Fruit fly (Drosophila melanogaster) whole organism, embryonic: Measurements from ENCODE around the gene ebd1.

Experiments
- Ada2b ChIP-seq: fragments of 200-800 bp; sonication (Bioruptor generic); IDR thresholded peaks from 2 replicates; pipeline ENCODE4 v1.3.6; 2022; ENCODE audit warnings: missing biosample characterization, missing genetic modification characterization
- Antp ChIP-seq: fragments of 200-800 bp; sonication (Bioruptor generic); optimal IDR thresholded peaks from 3 replicates; lab custom pipeline; 2016; ENCODE audit warnings: missing biosample characterization, missing genetic modification characterization
- Atf3 ChIP-seq: fragments of 200-800 bp; sonication (Bioruptor generic); optimal IDR thresholded peaks from 3 replicates; lab custom pipeline; 2016; ENCODE audit warnings: missing biosample characterization, missing genetic modification characterization
- CG10274 ChIP-seq: fragments of 200-800 bp; sonication (Bioruptor generic); optimal IDR thresholded peaks from 3 replicates; lab custom pipeline; 2017; ENCODE audit warnings: missing biosample characterization, mild to moderate bottlenecking, missing genetic modification characterization
- CG11456 ChIP-seq: fragments of 200-800 bp; sonication (Bioruptor generic); IDR thresholded peaks from 3 replicates; pipeline ENCODE4 v1.3.6; 2022; ENCODE audit warnings: missing biosample characterization, missing genetic modification characterization
- CG11723 ChIP-seq: fragments of 200-800 bp; sonication (Bioruptor generic); optimal IDR thresholded peaks from 2 replicates; lab custom pipeline; 2017; ENCODE audit warnings: missing biosample characterization, mild to moderate bottlenecking, missing genetic modification characterization
- CG12236 ChIP-seq: fragments of 200-800 bp; sonication (Bioruptor generic); optimal IDR thresholded peaks from 2 replicates; lab custom pipeline; 2016; ENCODE audit warnings: missing biosample characterization, missing genetic modification characterization
- CG15011 ChIP-seq: fragments of 200-800 bp; sonication (Bioruptor generic); optimal IDR thresholded peaks from 3 replicates; lab custom pipeline; 2018; ENCODE audit warnings: missing biosample characterization, mild to moderate bottlenecking, missing genetic modification characterization
- CG1792 ChIP-seq: fragments of 200-800 bp; sonication (Bioruptor generic); optimal IDR thresholded peaks from 2 replicates; lab custom pipeline; 2016; ENCODE audit warnings: missing biosample characterization, missing genetic modification characterization
- CG2120 ChIP-seq: fragments of 200-800 bp; sonication (Bioruptor generic); optimal IDR thresholded peaks from 3 replicates; lab custom pipeline; 2016; ENCODE audit warnings: missing biosample characterization, missing genetic modification characterization
- CG2199 ChIP-seq: fragments of 200-800 bp; sonication (Bioruptor generic); IDR thresholded peaks from 3 replicates; pipeline ENCODE4 v1.3.6; 2022; ENCODE audit warnings: missing biosample characterization, missing genetic modification characterization
- CG34376 ChIP-seq: fragments of 200-800 bp; sonication (Bioruptor generic); optimal IDR thresholded peaks from 2 replicates; lab custom pipeline; 2018; ENCODE audit warnings: missing biosample characterization, mild to moderate bottlenecking, missing genetic modification characterization
- CG3726 ChIP-seq: fragments of 200-800 bp; sonication (Bioruptor generic); IDR thresholded peaks from 3 replicates; pipeline ENCODE4, ENCODE4 v1.3.6; 2022; ENCODE audit warnings: missing biosample characterization, missing genetic modification characterization
- CG3847 ChIP-seq: fragments of 200-800 bp; sonication (Bioruptor generic); IDR thresholded peaks from 2 replicates; pipeline ENCODE4 v1.3.6; 2022; ENCODE audit warnings: missing biosample characterization, missing genetic modification characterization
- CG4328 ChIP-seq: fragments of 200-800 bp; sonication (Bioruptor generic); optimal IDR thresholded peaks from 3 replicates; lab custom pipeline; 2017; ENCODE audit warnings: missing biosample characterization, missing genetic modification reagents, missing genetic modification characterization
- CG4360 ChIP-seq: fragments of 200-800 bp; sonication (Bioruptor generic); IDR thresholded peaks from 2 replicates; pipeline ENCODE4 v1.3.6; 2022; ENCODE audit warnings: missing biosample characterization, missing genetic modification characterization
- CG4707 ChIP-seq: fragments of 200-800 bp; sonication (Bioruptor generic); optimal IDR thresholded peaks from 2 replicates; lab custom pipeline; 2018; ENCODE audit warnings: missing biosample characterization, mild to moderate bottlenecking, missing genetic modification characterization, moderate library complexity
- CG4820 ChIP-seq: fragments of 200-800 bp; sonication (Bioruptor generic); optimal IDR thresholded peaks from 3 replicates; lab custom pipeline; 2016; ENCODE audit warnings: missing biosample characterization, missing genetic modification characterization
- CG5245 ChIP-seq: fragments of 200-800 bp; sonication (Bioruptor generic); optimal IDR thresholded peaks from 3 replicates; lab custom pipeline; 2016; ENCODE audit warnings: missing biosample characterization, missing genetic modification characterization
- CG7556 ChIP-seq: fragments of 200-800 bp; sonication (Bioruptor generic); optimal IDR thresholded peaks from 2 replicates; lab custom pipeline; 2017; ENCODE audit warnings: missing biosample characterization, mild to moderate bottlenecking, missing genetic modification characterization
- CG8290 ChIP-seq, 3 experiments: fragments of 200-800 bp; sonication (Bioruptor generic); optimal IDR thresholded peaks; 2 replicates each; lab custom pipeline; 2016 to 2019; ENCODE audit warnings: missing biosample characterization in 3 of 3, missing genetic modification characterization in 3 of 3, mild to moderate bottlenecking in 2 of 3, moderate library complexity in 1 of 3
- CG8478 ChIP-seq: fragments of >200 bp; optimal IDR thresholded peaks from 2 replicates; lab custom pipeline; 2018
- E2f1 ChIP-seq: fragments of 200-800 bp; sonication (Bioruptor generic); IDR thresholded peaks from 2 replicates; pipeline ENCODE4 v1.3.6; 2022; ENCODE audit warnings: missing biosample characterization, missing genetic modification characterization
- E2f2 ChIP-seq: fragments of 200-800 bp; sonication (Bioruptor generic); IDR thresholded peaks from 2 replicates; pipeline ENCODE4 v1.3.6; 2022; ENCODE audit warnings: missing biosample characterization, missing genetic modification characterization
- Fer3 ChIP-seq: fragments of 200-800 bp; sonication (Bioruptor generic); optimal IDR thresholded peaks from 2 replicates; lab custom pipeline; 2018; ENCODE audit warnings: missing biosample characterization, mild to moderate bottlenecking, missing genetic modification characterization, moderate library complexity
- H15 ChIP-seq: fragments of 200-800 bp; sonication (Bioruptor generic); IDR thresholded peaks from 3 replicates; pipeline ENCODE4 v1.3.6; 2022; ENCODE audit warnings: missing biosample characterization, missing genetic modification characterization
- H2.0 ChIP-seq: fragments of 200-800 bp; sonication (Bioruptor generic); IDR thresholded peaks from 2 replicates; pipeline ENCODE4 v1.3.6; 2022; ENCODE audit warnings: missing biosample characterization, missing genetic modification characterization
- HHEX ChIP-seq: fragments of 200-800 bp; sonication (Bioruptor generic); optimal IDR thresholded peaks from 3 replicates; lab custom pipeline; 2017; ENCODE audit warnings: missing biosample characterization, mild to moderate bottlenecking, missing genetic modification characterization, missing genetic modification reagents
- MESR4 ChIP-seq: fragments of 200-800 bp; sonication (Bioruptor generic); optimal IDR thresholded peaks from 2 replicates; lab custom pipeline; 2018; ENCODE audit warnings: missing biosample characterization, mild to moderate bottlenecking, missing genetic modification characterization, moderate library complexity
- Med ChIP-seq: fragments of 200-800 bp; sonication (Bioruptor generic); peaks from one replicate; lab custom pipeline; 2016; ENCODE audit warnings: missing biosample characterization, missing genetic modification characterization, mild to moderate bottlenecking, inconsistent platforms, moderate library complexity
- Nf-YC ChIP-seq: fragments of 200-800 bp; optimal IDR thresholded peaks from 3 replicates; lab custom pipeline; 2019; ENCODE audit warnings: missing biosample characterization, mild to moderate bottlenecking, missing genetic modification characterization, moderate library complexity
- Side ChIP-seq: fragments of 200-800 bp; sonication (Bioruptor generic); optimal IDR thresholded peaks from 2 replicates; lab custom pipeline; 2016; ENCODE audit warnings: missing biosample characterization, missing genetic modification characterization
- Sry-β ChIP-seq: fragments of 200-800 bp; sonication (Bioruptor generic); optimal IDR thresholded peaks from 2 replicates; lab custom pipeline; 2018; ENCODE audit warnings: missing biosample characterization, mild to moderate bottlenecking, missing genetic modification characterization, moderate library complexity
- YL-1 ChIP-seq: fragments of 200-800 bp; sonication (Bioruptor generic); optimal IDR thresholded peaks from 3 replicates; lab custom pipeline; 2017; ENCODE audit warnings: missing biosample characterization, mild to moderate bottlenecking, missing genetic modification characterization
- az2 ChIP-seq: fragments of 200-800 bp; sonication (Bioruptor generic); optimal IDR thresholded peaks from 3 replicates; lab custom pipeline; 2016; ENCODE audit warnings: missing biosample characterization, missing genetic modification characterization
- cato ChIP-seq: fragments of 200-800 bp; sonication (Bioruptor generic); optimal IDR thresholded peaks from 2 replicates; lab custom pipeline; 2016; ENCODE audit warnings: missing biosample characterization, missing genetic modification characterization, borderline replicate concordance
- chinmo ChIP-seq: fragments of 200-800 bp; sonication (Bioruptor generic); IDR thresholded peaks from 4 replicates; pipeline ENCODE4 v1.3.6; 2022; ENCODE audit warnings: missing biosample characterization, missing genetic modification characterization; ENCODE audit not compliant: partially characterized antibody
- chm ChIP-seq: fragments of 200-800 bp; sonication (Bioruptor generic); IDR thresholded peaks from 2 replicates; pipeline ENCODE4 v1.3.6; 2022; ENCODE audit warnings: missing biosample characterization, missing genetic modification characterization
- ci ChIP-seq: fragments of 200-800 bp; sonication (Bioruptor generic); IDR thresholded peaks from 3 replicates; pipeline ENCODE4 v1.3.6; 2022; ENCODE audit warnings: missing biosample characterization, missing genetic modification characterization
- dpn ChIP-seq, 2 experiments: fragments of 200-800 bp; sonication (Bioruptor generic); optimal IDR thresholded peaks; 3 replicates each; lab custom pipeline; 2016; ENCODE audit warnings: missing biosample characterization in 2 of 2, missing genetic modification characterization in 2 of 2
- en ChIP-seq: fragments of 200-800 bp; sonication (Bioruptor generic); optimal IDR thresholded peaks from 2 replicates; lab custom pipeline; 2016; ENCODE audit warnings: missing biosample characterization, missing genetic modification characterization
- exex ChIP-seq: fragments of 200-800 bp; sonication (Bioruptor generic); optimal IDR thresholded peaks from 4 replicates; lab custom pipeline; 2018; ENCODE audit warnings: missing biosample characterization, mild to moderate bottlenecking, missing genetic modification characterization, moderate library complexity
- gcm2 ChIP-seq: fragments of 200-800 bp; sonication (Bioruptor generic); optimal IDR thresholded peaks from 2 replicates; lab custom pipeline; 2016; ENCODE audit warnings: missing biosample characterization, missing genetic modification characterization
- kni ChIP-seq: fragments of 200-800 bp; sonication (Bioruptor generic); optimal IDR thresholded peaks from 3 replicates; lab custom pipeline; 2017; ENCODE audit warnings: mild to moderate bottlenecking, missing biosample characterization, missing genetic modification reagents, missing genetic modification characterization
- mld ChIP-seq: fragments of 200-800 bp; sonication (Bioruptor generic); IDR thresholded peaks from 3 replicates; pipeline ENCODE4 v1.3.6; 2022; ENCODE audit warnings: missing biosample characterization, missing genetic modification characterization; ENCODE audit not compliant: partially characterized antibody
- oc ChIP-seq: fragments of 200-800 bp; sonication (Bioruptor generic); optimal IDR thresholded peaks from 2 replicates; lab custom pipeline; 2018; ENCODE audit warnings: missing biosample characterization, mild to moderate bottlenecking, missing genetic modification characterization, moderate library complexity
- p53 ChIP-seq: fragments of 200-800 bp; sonication (Bioruptor generic); optimal IDR thresholded peaks from 2 replicates; lab custom pipeline; 2016; ENCODE audit warnings: missing biosample characterization, missing genetic modification characterization
- row ChIP-seq: fragments of 200-800 bp; sonication (Bioruptor generic); IDR thresholded peaks from 3 replicates; pipeline ENCODE4 v1.3.6; 2022; ENCODE audit warnings: missing biosample characterization, missing genetic modification characterization
- so ChIP-seq: fragments of 200-800 bp; sonication (Bioruptor generic); IDR thresholded peaks from 3 replicates; pipeline ENCODE4 v1.3.6; 2022; ENCODE audit warnings: missing biosample characterization, missing genetic modification characterization
- tin ChIP-seq: fragments of 200-800 bp; sonication (Bioruptor generic); optimal IDR thresholded peaks from 3 replicates; lab custom pipeline; 2016; ENCODE audit warnings: missing biosample characterization, missing genetic modification characterization

ebd1 gene

dm6 chr3L:644111-644718 lies 41.1 kb downstream of the ebd1 start (continued):
- TF ChIP-seq CG4707 (GFP tag; lab: Kevin White, UChicago) (peak; percentile 83), E2f2 (GFP tag; lab: Robert Waterston, UW) (peak; percentile 63), kni (GFP tag; lab: Kevin White, UChicago) (peak; percentile 86), CG4360 (peak; percentile 73), Atf3 (peak; percentile 82), dpn (GFP tag; optimal IDR thresholded peaks at IDR 0.05; lab: Kevin White, UChicago) (peak; percentile 86 to 94), Nf-YC (tag; lab: Kevin White, UChicago) (peak; percentile 48), CG8478 (no peak), CG15011 (peak; percentile 31), mld (GFP tag; lab: Robert Waterston, UW) (no peak), p53 (GFP tag; lab: Kevin White, UChicago) (peak; percentile 82), Ada2b (GFP tag; lab: Robert Waterston, UW) (peak; percentile 89), CG11456 (peak; percentile 79; the same call in 2 of the 3 replicates), E2f1 (GFP tag; lab: Robert Waterston, UW) (peak; percentile 82), MESR4 (peak; percentile 42), az2 (GFP tag; lab: Kevin White, UChicago) (peak; percentile 93), CG3847 (GFP tag; lab: Robert Waterston, UW) (peak; percentile 74), Sry-β (GFP tag; lab: Kevin White, UChicago) (peak; percentile 46), CG12236 (GFP tag; lab: Kevin White, UChicago) (peak; percentile 77), CG4820 (GFP tag; lab: Kevin White, UChicago) (peak; percentile 89), en (peak; percentile 86), CG34376 (GFP tag; lab: Kevin White, UChicago) (no peak), chinmo (no peak), CG1792 (GFP tag; lab: Kevin White, UChicago) (peak; percentile 83), H15 (GFP tag; lab: Robert Waterston, UW) (peak; percentile 90), CG2120 (GFP tag; lab: Kevin White, UChicago) (peak; percentile 71), HHEX (GFP tag; lab: Kevin White, UChicago) (peak; percentile 79), CG4328 (GFP tag; lab: Kevin White, UChicago) (peak; percentile 73), CG10274 (GFP tag; lab: Kevin White, UChicago) (peak; percentile 58), CG11723 (GFP tag; lab: Kevin White, UChicago) (peak; percentile 83), CG5245 (GFP tag; lab: Kevin White, UChicago) (peak; percentile 89), so (GFP tag; lab: Robert Waterston, UW) (peak; percentile 91), CG3726 (0 out of 3 replicates have a peak, but pooled peaks have one; percentile 59), Med (GFP tag; lab: Kevin White, UChicago) (peak; percentile 98), H2.0 (GFP tag; lab: Robert Waterston, UW) (peak; percentile 84), row (GFP tag; lab: Robert Waterston, UW) (peak; percentile 88), CG2199 (peak; percentile 85; the same call in 2 of the 3 replicates), exex (peak; percentile 14), tin (GFP tag; lab: Kevin White, UChicago) (peak; percentile 93), gcm2 (GFP tag; lab: Kevin White, UChicago) (peak; percentile 84), Antp (GFP tag; lab: Kevin White, UChicago) (peak; percentile 90), CG8290 (GFP tag; optimal IDR thresholded peaks at IDR 0.05; lab: Kevin White, UChicago) (peak; percentile 77), CG8290 (tag; optimal IDR thresholded peaks at IDR 0.05; lab: Kevin White, UChicago) (peak; percentile 43 to 91), Side (GFP tag; lab: Kevin White, UChicago) (peak; percentile 87), YL-1 (GFP tag; lab: Kevin White, UChicago) (peak; percentile 1), ci (GFP tag; lab: Robert Waterston, UW) (peak; percentile 95), CG7556 (GFP tag; lab: Kevin White, UChicago) (peak; percentile 72), cato (GFP tag; lab: Kevin White, UChicago) (peak; percentile 82), chm (GFP tag; lab: Robert Waterston, UW) (peak; percentile 86), Fer3 (peak; percentile 74), oc (tag; lab: Kevin White, UChicago) (peak; percentile 95)
